Worm (Caenorhabditis elegans): ENCODE measurements around the gene F52C6.4.

Gene F52C6.4

DNA sequence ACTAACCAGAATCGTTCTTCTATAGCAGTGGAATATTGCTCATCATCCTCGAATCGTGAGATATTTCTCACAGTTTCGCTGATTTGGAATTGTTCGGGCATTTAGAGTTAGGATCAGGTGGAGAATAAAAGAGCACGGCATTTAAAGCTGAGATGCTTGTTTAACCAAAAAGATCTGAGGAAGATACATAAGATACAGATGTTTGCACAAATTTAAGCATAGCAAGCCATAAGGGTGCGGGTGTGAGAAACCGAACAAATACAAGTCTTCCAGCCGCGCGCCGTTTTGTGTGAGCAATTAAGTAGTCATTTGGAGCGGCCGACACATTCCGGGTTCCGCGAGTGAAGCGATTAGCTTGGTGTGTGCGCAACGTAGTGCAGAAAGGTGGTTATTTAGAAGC lies 36.6 kb upstream of the F52C6.4 start, which contains the start of gene math-7:
Gene math-7 (minus strand): TSS at position 101 of the 400 bp plus-strand sequence.
- no peak for TF ChIP-seq fkh-6 (tag; optimal IDR thresholded peaks at IDR 0.05)
- no peak for TF ChIP-seq pqm-1 (tag; optimal IDR thresholded peaks at IDR 0.05)
- TF ChIP-seq odd-2 (tag; optimal IDR thresholded peaks at IDR 0.05) = no peak
- TF ChIP-seq ceh-6 (GFP tag; optimal IDR thresholded peaks at IDR 0.05) = no peak
- no peak for TF ChIP-seq madf-2 (tag; optimal IDR thresholded peaks at IDR 0.05)
- no peak for TF ChIP-seq gmeb-2 (tag; optimal IDR thresholded peaks at IDR 0.05)
- no peak for TF ChIP-seq ceh-18 (tag; optimal IDR thresholded peaks at IDR 0.05)
- no peak for TF ChIP-seq ceh-31 (tag; optimal IDR thresholded peaks at IDR 0.05)
- no peak for TF ChIP-seq che-1 (tag; optimal IDR thresholded peaks at IDR 0.05)

DNA sequence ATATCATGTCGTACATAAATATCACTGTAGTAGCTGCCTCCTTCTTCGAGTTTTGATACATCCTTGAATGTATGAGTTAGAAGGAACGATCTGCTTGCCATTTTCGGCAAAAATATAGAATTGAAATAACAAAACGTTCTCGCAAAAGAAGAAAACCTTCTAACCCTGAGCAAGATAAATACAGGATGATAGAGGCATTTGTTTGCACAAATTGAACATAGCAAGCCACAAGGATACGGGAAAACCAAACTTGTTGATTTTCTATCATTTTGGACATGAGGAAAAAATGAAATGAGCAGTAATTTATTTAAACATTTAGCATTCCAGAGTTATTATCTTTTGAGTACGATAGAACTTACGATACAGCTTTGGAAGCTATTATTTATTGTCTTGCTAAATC lies 33.9 kb upstream of the F52C6.4 start, which contains the start of gene math-8:
Gene math-8 (minus strand): TSS at position 101 of the 400 bp plus-strand sequence.
- no peak for TF ChIP-seq ceh-6 (GFP tag; optimal IDR thresholded peaks at IDR 0.05)
- no peak for TF ChIP-seq ceh-22 (tag; optimal IDR thresholded peaks at IDR 0.05)
- TF ChIP-seq gmeb-2 (tag; optimal IDR thresholded peaks at IDR 0.05) = no peak

- TF ChIP-seq elt-2 (tag; optimal IDR thresholded peaks at IDR 0.05) (no peak), ama-1 (optimal IDR thresholded peaks at IDR 0.05) (no peak), elt-4 (tag; optimal IDR thresholded peaks at IDR 0.05) (no peak), unc-55 (GFP tag; optimal IDR thresholded peaks at IDR 0.05) (no peak), pax-1 (tag; optimal IDR thresholded peaks at IDR 0.05) (no peak), T23F11.4 (GFP tag; optimal IDR thresholded peaks at IDR 0.05) (no peak), dve-1 (tag; optimal IDR thresholded peaks at IDR 0.05) (no peak), ceh-19 (GFP tag; optimal IDR thresholded peaks at IDR 0.05) (no peak), pqm-1 (tag; optimal IDR thresholded peaks at IDR 0.05) (no peak), nhr-232 (tag; optimal IDR thresholded peaks at IDR 0.05) (no peak), sox-2 (GFP tag; IDR thresholded peaks at IDR 0.05) (no peak), lim-6 (tag; optimal IDR thresholded peaks at IDR 0.05) (no peak), ceh-18 (tag; optimal IDR thresholded peaks at IDR 0.05) (no peak), nfya-1 (tag; optimal IDR thresholded peaks at IDR 0.05) (no peak), ceh-30 (tag; optimal IDR thresholded peaks at IDR 0.05) (no peak), ets-4 (tag; optimal IDR thresholded peaks at IDR 0.05) (no peak)
These were observed 32.3 kb upstream of the F52C6.4 start, which contains the start of gene math-9 for ce11 chrII:1890682-1891081. Gene math-9 (minus strand): TSS chrII:1890782.

ce11 chrII:1893912-1894311 lies 29.0 kb upstream of the F52C6.4 start, which contains the start of gene C16C4.1:
Gene C16C4.1 (plus strand): TSS chrII:1894212.
- TF ChIP-seq tbx-2 (tag; optimal IDR thresholded peaks at IDR 0.05) = no peak
- no peak for TF ChIP-seq ets-4 (tag; optimal IDR thresholded peaks at IDR 0.05)
- no peak for TF ChIP-seq lin-11 (tag; optimal IDR thresholded peaks at IDR 0.05)
- TF ChIP-seq ceh-30 (tag; optimal IDR thresholded peaks at IDR 0.05) = no peak
- TF ChIP-seq rnt-1 (tag; optimal IDR thresholded peaks at IDR 0.05) = no peak
- TF ChIP-seq che-1 (tag; optimal IDR thresholded peaks at IDR 0.05) = no peak
- no peak for TF ChIP-seq ama-1 (optimal IDR thresholded peaks at IDR 0.05)
- no peak for TF ChIP-seq hlh-6 (tag; optimal IDR thresholded peaks at IDR 0.05)

ce11 chrII:1895278-1895677 lies 27.7 kb upstream of the F52C6.4 start, which contains the start of gene C46F9.5:
Gene C46F9.5 (plus strand): TSS chrII:1895578.
- no peak for TF ChIP-seq K02D7.2 (tag; optimal IDR thresholded peaks at IDR 0.05)
- TF ChIP-seq ceh-31 (tag; optimal IDR thresholded peaks at IDR 0.05) = no peak
- TF ChIP-seq ceh-2 (tag; optimal IDR thresholded peaks at IDR 0.05) = no peak
- no peak for TF ChIP-seq hlh-8 (tag; optimal IDR thresholded peaks at IDR 0.05)
- no peak for TF ChIP-seq pag-3 (tag; optimal IDR thresholded peaks at IDR 0.05; ENCODE audit: borderline replicate concordance)
- no peak for TF ChIP-seq unc-55 (GFP tag; optimal IDR thresholded peaks at IDR 0.05)
- TF ChIP-seq pat-9 (tag; optimal IDR thresholded peaks at IDR 0.05) = no peak
- no peak for TF ChIP-seq fkh-10 (GFP tag; optimal IDR thresholded peaks at IDR 0.05)
- no peak for TF ChIP-seq fkh-6 (tag; optimal IDR thresholded peaks at IDR 0.05)
- TF ChIP-seq Y22D7AL.16 (tag; optimal IDR thresholded peaks at IDR 0.05) = no peak
- TF ChIP-seq pqm-1 (tag; optimal IDR thresholded peaks at IDR 0.05) = no peak
- no peak for TF ChIP-seq fax-1 (tag; optimal IDR thresholded peaks at IDR 0.05)
- TF ChIP-seq ceh-6 (GFP tag; optimal IDR thresholded peaks at IDR 0.05) = no peak
- no peak for TF ChIP-seq syd-9 (tag; optimal IDR thresholded peaks at IDR 0.05)
- no peak for TF ChIP-seq npax-4 (tag; optimal IDR thresholded peaks at IDR 0.05)
- TF ChIP-seq tbx-7 (tag; optimal IDR thresholded peaks at IDR 0.05) = no peak
- TF ChIP-seq lin-11 (tag; optimal IDR thresholded peaks at IDR 0.05) = no peak
- no peak for TF ChIP-seq nhr-11 (tag; optimal IDR thresholded peaks at IDR 0.05)
- TF ChIP-seq lim-6 (tag; optimal IDR thresholded peaks at IDR 0.05) = no peak
